Worm (Caenorhabditis elegans) whole organism, L4 larva: Measurements from ENCODE around the gene ent-2.

ENCODE experiments used
- F49E8.2 ChIP-seq: sonication (generic microtip); optimal IDR thresholded peaks from 2 replicates; lab custom pipeline; 2016; ENCODE audit warnings: missing compliant biosample characterization, mild to moderate bottlenecking, missing genetic modification characterization, borderline replicate concordance
- ama-1 ChIP-seq: fragments of 150-350 bp; optimal IDR thresholded peaks from 2 replicates; lab custom pipeline; 2014; ENCODE audit warnings: inconsistent platforms, mixed read lengths
- attf-4 ChIP-seq: sonication (generic microtip); optimal IDR thresholded peaks from 3 replicates; lab custom pipeline; 2017; ENCODE audit warnings: missing biosample characterization, missing genetic modification characterization
- ceh-20 ChIP-seq: fragments of 200-800 bp; sonication (Bioruptor generic); IDR thresholded peaks from 2 replicates; pipeline ENCODE4 v1.3.6; 2022; ENCODE audit warnings: missing genetic modification reagents, missing genetic modification characterization, missing compliant biosample characterization
- ctbp-1 ChIP-seq: fragments of 200-800 bp; sonication (Bioruptor generic); IDR thresholded peaks from 2 replicates; pipeline ENCODE4 v1.3.6; 2022; ENCODE audit warnings: missing genetic modification reagents, missing genetic modification characterization, missing compliant biosample characterization
- dmd-6 ChIP-seq: fragments of 200-800 bp; sonication (Bioruptor generic); IDR thresholded peaks from 2 replicates; pipeline ENCODE4 v1.3.6; 2022; ENCODE audit warnings: missing genetic modification reagents, missing genetic modification characterization, missing compliant biosample characterization
- egl-27 ChIP-seq: sonication (generic microtip); optimal IDR thresholded peaks from 3 replicates; lab custom pipeline; 2017; ENCODE audit warnings: missing biosample characterization, missing genetic modification reagents, missing genetic modification characterization
- fkh-10 ChIP-seq: fragments of 150-350 bp; optimal IDR thresholded peaks from 2 replicates; lab custom pipeline; 2014; ENCODE audit warnings: missing biosample characterization, missing genetic modification reagents, missing genetic modification characterization
- jun-1 ChIP-seq: fragments of 150-350 bp; optimal IDR thresholded peaks from 2 replicates; lab custom pipeline; 2014; ENCODE audit warnings: missing biosample characterization, missing genetic modification reagents, missing genetic modification characterization
- nhr-77 ChIP-seq: fragments of 150-350 bp; optimal IDR thresholded peaks from 2 replicates; lab custom pipeline; 2014; ENCODE audit warnings: missing biosample characterization, missing genetic modification characterization
- snpc-4 ChIP-seq: fragments of 150-350 bp; optimal IDR thresholded peaks from 2 replicates; lab custom pipeline; 2014; ENCODE audit warnings: missing biosample characterization, missing genetic modification characterization
- zag-1 ChIP-seq: fragments of 150-350 bp; optimal IDR thresholded peaks from 2 replicates; lab custom pipeline; 2014; ENCODE audit warnings: missing biosample characterization, missing genetic modification characterization

ce11 chrX:15569633-15570032 is 31.2 kb upstream of the ent-2 start:
- TF ChIP-seq ctbp-1 (GFP tag; lab: Robert Waterston, UW): no peak
- TF ChIP-seq ceh-20: no peak
- no peak for TF ChIP-seq attf-4
- TF ChIP-seq jun-1 (tag; lab: Kevin White, UChicago): no peak
- TF ChIP-seq ama-1 (lab: Kevin White, UChicago): no peak
- no peak for TF ChIP-seq fkh-10 (GFP tag; lab: Kevin White, UChicago)
- no peak for TF ChIP-seq nhr-77
- no peak for TF ChIP-seq egl-27 (tag; lab: Kevin White, UChicago)
- TF ChIP-seq zag-1 (tag; lab: Kevin White, UChicago): no peak
- no peak for TF ChIP-seq snpc-4 (tag; lab: Kevin White, UChicago)
- TF ChIP-seq dmd-6 (GFP tag; lab: Robert Waterston, UW): no peak
- TF ChIP-seq F49E8.2 (tag; lab: Kevin White, UChicago): no peak
